Worm (Caenorhabditis elegans) whole organism, L4 larva: ENCODE results near the gene unc-25.

Source experiments
- T20F7.1 ChIP-seq: fragments of 200-800 bp; sonication (Bioruptor generic); optimal IDR thresholded peaks from 2 replicates; lab custom pipeline; 2018; ENCODE audit warnings: mild to moderate bottlenecking, missing genetic modification characterization, missing compliant biosample characterization
- ama-1 ChIP-seq: fragments of 150-350 bp; optimal IDR thresholded peaks from 2 replicates; lab custom pipeline; 2014; ENCODE audit warnings: inconsistent platforms, mixed read lengths
- lim-7 ChIP-seq: fragments of 200-800 bp; sonication (Bioruptor generic); IDR thresholded peaks from 2 replicates; pipeline ENCODE4 v1.3.6; 2022; ENCODE audit warnings: missing genetic modification characterization, missing compliant biosample characterization
- nhr-25 ChIP-seq: sonication (generic microtip); optimal IDR thresholded peaks from 2 replicates; lab custom pipeline; 2017; ENCODE audit warnings: missing genetic modification characterization, mild to moderate bottlenecking, missing compliant biosample characterization, antibody characterized with exemption, moderate library complexity, borderline replicate concordance; ENCODE audit not compliant: insufficient read depth

DNA sequence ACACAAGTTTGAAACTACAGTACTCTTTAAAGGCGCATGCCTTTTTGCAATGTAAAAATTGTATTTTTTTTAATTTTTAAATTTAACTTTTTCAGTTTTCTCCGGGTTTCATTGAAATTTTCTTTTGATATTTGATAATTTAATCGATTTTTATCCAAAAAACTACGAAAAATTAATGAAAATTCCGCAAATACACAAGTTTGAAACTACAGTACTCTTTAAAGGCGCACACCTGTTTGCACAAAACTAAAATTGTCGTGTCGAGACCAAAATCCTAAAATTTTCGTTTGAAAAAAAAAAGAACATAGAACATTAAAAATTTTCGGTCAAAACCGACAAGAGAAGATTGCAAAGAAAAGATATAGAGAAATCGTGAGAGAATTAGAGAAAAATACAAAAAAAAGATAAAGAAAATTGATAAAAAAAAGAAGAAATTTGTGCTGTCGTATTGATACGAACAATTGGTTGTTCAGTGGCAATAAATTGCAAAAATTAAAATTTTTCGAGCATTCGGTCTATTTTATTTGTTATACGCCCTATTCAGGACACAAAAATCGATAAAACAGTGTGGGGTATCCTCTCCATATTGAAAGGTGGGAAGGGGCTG is 25.1 kb downstream of the unc-25 start:
- TF ChIP-seq ama-1 (lab: Kevin White, UChicago), result no peak
- no peak for TF ChIP-seq nhr-25 (tag; lab: Kevin White, UChicago)
- no peak for TF ChIP-seq lim-7
- TF ChIP-seq T20F7.1 (GFP tag; lab: Kevin White, UChicago), result no peak
